Fruit fly (Drosophila melanogaster) whole organism, wandering third instar larva: ENCODE results near the gene CG33795.
A peak's percentile ranks its signal among the peaks of the same experiment; 100 is the strongest.

Experiments
- Abd-B ChIP-seq: fragments of >200 bp; optimal IDR thresholded peaks from 2 replicates; lab custom pipeline; 2017; ENCODE audit warnings: missing biosample characterization, missing genetic modification characterization
- CG32264 ChIP-seq: fragments of 200-800 bp; sonication (Bioruptor generic); optimal IDR thresholded peaks from 2 replicates; lab custom pipeline; 2016; ENCODE audit warnings: missing biosample characterization, missing genetic modification characterization
- CG9705 ChIP-seq: fragments of 200-800 bp; sonication (Bioruptor generic); optimal IDR thresholded peaks from 2 replicates; lab custom pipeline; 2018; ENCODE audit warnings: missing biosample characterization, mild to moderate bottlenecking, missing genetic modification characterization
- CrebA ChIP-seq: fragments of 200-800 bp; sonication (Bioruptor generic); optimal IDR thresholded peaks from 2 replicates; lab custom pipeline; 2016; ENCODE audit warnings: missing biosample characterization, mild to moderate bottlenecking, missing genetic modification characterization, borderline replicate concordance
- Dfd ChIP-seq: fragments of >200 bp; optimal IDR thresholded peaks from 2 replicates; lab custom pipeline; 2017; ENCODE audit warnings: missing biosample characterization, missing genetic modification characterization
- Dif ChIP-seq: fragments of 200-275, 200-300 bp; sonication (Bioruptor generic); optimal IDR thresholded peaks from 2 replicates; lab custom pipeline; 2018; ENCODE audit warnings: missing biosample characterization, missing genetic modification characterization; ENCODE audit not compliant: partially characterized antibody
- GATAd ChIP-seq: sonication (Bioruptor generic); optimal IDR thresholded peaks from 2 replicates; lab custom pipeline; 2016; ENCODE audit warnings: missing biosample characterization, missing genetic modification characterization
- HLH106 ChIP-seq: fragments of 200-800 bp; optimal IDR thresholded peaks from 3 replicates; lab custom pipeline; 2019; ENCODE audit warnings: missing biosample characterization, mild to moderate bottlenecking, missing genetic modification characterization, moderate library complexity
- Hnf4 ChIP-seq: fragments of 200-800 bp; sonication (Bioruptor generic); optimal IDR thresholded peaks from 2 replicates; lab custom pipeline; 2016; ENCODE audit warnings: missing biosample characterization, mild to moderate bottlenecking, missing genetic modification characterization
- Hr78 ChIP-seq: fragments of >200 bp; optimal IDR thresholded peaks from 2 replicates; lab custom pipeline; 2017; ENCODE audit warnings: missing biosample characterization, missing genetic modification characterization
- Hr83 ChIP-seq: fragments of 200-300 bp; sonication (Bioruptor generic); optimal IDR thresholded peaks from 2 replicates; lab custom pipeline; 2016; ENCODE audit warnings: missing biosample characterization, mild to moderate bottlenecking, missing genetic modification characterization, moderate library complexity; ENCODE audit not compliant: poor library complexity, severe bottlenecking
- Jra ChIP-seq: sonication (Bioruptor generic); optimal IDR thresholded peaks from 2 replicates; lab custom pipeline; 2016; ENCODE audit warnings: missing biosample characterization, missing genetic modification characterization
- Mio ChIP-seq: sonication (Bioruptor generic); optimal IDR thresholded peaks from 2 replicates; lab custom pipeline; 2016; ENCODE audit warnings: missing biosample characterization, missing genetic modification characterization
- Myc ChIP-seq: fragments of >200 bp; optimal IDR thresholded peaks from 2 replicates; lab custom pipeline; 2017
- N ChIP-seq: fragments of >200 bp; optimal IDR thresholded peaks from 2 replicates; lab custom pipeline; 2018; ENCODE audit warnings: missing biosample characterization, missing external identifiers, missing genetic modification characterization
- OdsH ChIP-seq: fragments of 200-800 bp; sonication (Bioruptor generic); optimal IDR thresholded peaks from 2 replicates; lab custom pipeline; 2016; ENCODE audit warnings: missing biosample characterization, mild to moderate bottlenecking, missing genetic modification characterization
- Rel ChIP-seq, 2 experiments: fragments of 200-800 bp; sonication (Bioruptor generic) in 1 of 2; optimal IDR thresholded peaks; 2 replicates in 1 of 2; 3 replicates in 1 of 2; lab custom pipeline; 2016 to 2019; ENCODE audit warnings: mild to moderate bottlenecking in 2 of 2, missing biosample characterization in 2 of 2, missing genetic modification characterization in 2 of 2, moderate library complexity in 1 of 2
- Sp1 ChIP-seq: fragments of 200-800 bp; sonication (Bioruptor generic); optimal IDR thresholded peaks from 3 replicates; lab custom pipeline; 2019; ENCODE audit warnings: missing biosample characterization, mild to moderate bottlenecking, missing genetic modification characterization, moderate library complexity
- Vsx2 ChIP-seq: fragments of 200-300, 225-300 bp; sonication (Bioruptor generic); optimal IDR thresholded peaks from 2 replicates; lab custom pipeline; 2018; ENCODE audit warnings: missing biosample characterization, missing genetic modification characterization; ENCODE audit not compliant: partially characterized antibody
- br ChIP-seq: fragments of 200-800 bp; sonication (Bioruptor generic); optimal IDR thresholded peaks from 2 replicates; lab custom pipeline; 2016; ENCODE audit warnings: missing biosample characterization, missing genetic modification characterization
- brk ChIP-seq: fragments of 200-800 bp; sonication (Bioruptor generic); optimal IDR thresholded peaks from 2 replicates; lab custom pipeline; 2016; ENCODE audit warnings: missing biosample characterization, mild to moderate bottlenecking, missing genetic modification characterization
- dl ChIP-seq, 2 experiments: fragments of 175-275, 200-275 bp in 1 of 2; fragments of 200-275 bp in 1 of 2; sonication (Bioruptor generic); optimal IDR thresholded peaks; lab custom pipeline; 2018; ENCODE audit warnings: mild to moderate bottlenecking in 2 of 2, missing biosample characterization in 2 of 2, missing genetic modification characterization in 2 of 2, moderate library complexity in 2 of 2; ENCODE audit not compliant: partially characterized antibody in 2 of 2, insufficient read depth in 1 of 2
- dmrt93B ChIP-seq: fragments of 200-800 bp; sonication (Bioruptor generic); optimal IDR thresholded peaks from 2 replicates; lab custom pipeline; 2018; ENCODE audit warnings: missing biosample characterization, mild to moderate bottlenecking, missing genetic modification characterization
- dsf ChIP-seq: sonication (Bioruptor generic); optimal IDR thresholded peaks from 2 replicates; lab custom pipeline; 2016; ENCODE audit warnings: missing biosample characterization, missing genetic modification characterization, borderline replicate concordance
- ey ChIP-seq: fragments of 200-800 bp; sonication (Bioruptor generic); optimal IDR thresholded peaks from 2 replicates; lab custom pipeline; 2016; ENCODE audit warnings: missing biosample characterization, missing genetic modification characterization
- foxo ChIP-seq, 2 experiments: fragments of 200-800 bp; sonication (Bioruptor generic); optimal IDR thresholded peaks; 2 replicates in 1 of 2; 3 replicates in 1 of 2; lab custom pipeline; 2016 to 2017; ENCODE audit warnings: missing biosample characterization in 2 of 2, missing genetic modification characterization in 2 of 2
- fru ChIP-seq: fragments of 200-800 bp; sonication (Bioruptor generic); optimal IDR thresholded peaks from 3 replicates; lab custom pipeline; 2016; ENCODE audit warnings: missing biosample characterization, mild to moderate bottlenecking, missing genetic modification characterization
- h ChIP-seq: fragments of 200-800 bp; sonication (Bioruptor generic); optimal IDR thresholded peaks from 3 replicates; lab custom pipeline; 2016; ENCODE audit warnings: missing biosample characterization, mild to moderate bottlenecking, missing genetic modification characterization
- jim ChIP-seq: fragments of 175-275, 200-325 bp; sonication (Bioruptor generic); optimal IDR thresholded peaks from 2 replicates; lab custom pipeline; 2016; ENCODE audit warnings: missing biosample characterization, mild to moderate bottlenecking, missing genetic modification characterization
- lola ChIP-seq: fragments of >200 bp; optimal IDR thresholded peaks from 2 replicates; lab custom pipeline; 2017; ENCODE audit warnings: missing biosample characterization, missing genetic modification characterization
- pan ChIP-seq: fragments of >200 bp; optimal IDR thresholded peaks from 2 replicates; lab custom pipeline; 2017
- psq ChIP-seq: fragments of 200-800 bp; sonication (Bioruptor generic); optimal IDR thresholded peaks from 3 replicates; lab custom pipeline; 2017; ENCODE audit warnings: missing biosample characterization, mild to moderate bottlenecking, missing genetic modification characterization, moderate library complexity
- rgr ChIP-seq: fragments of 200-800 bp; sonication (Bioruptor generic); optimal IDR thresholded peaks from 3 replicates; lab custom pipeline; 2016; ENCODE audit warnings: missing biosample characterization, mild to moderate bottlenecking, missing genetic modification characterization
- sage ChIP-seq: fragments of 200-800 bp; sonication (Bioruptor generic); optimal IDR thresholded peaks from 2 replicates; lab custom pipeline; 2016; ENCODE audit warnings: missing biosample characterization, mild to moderate bottlenecking, missing genetic modification characterization
- sv ChIP-seq: fragments of 200-800 bp; sonication (Bioruptor generic); optimal IDR thresholded peaks from 3 replicates; lab custom pipeline; 2016; ENCODE audit warnings: missing biosample characterization, missing genetic modification characterization
- tai ChIP-seq: sonication (Bioruptor generic); optimal IDR thresholded peaks from 2 replicates; lab custom pipeline; 2016; ENCODE audit warnings: missing biosample characterization, missing genetic modification characterization
- usp ChIP-seq: fragments of >200 bp; optimal IDR thresholded peaks from 2 replicates; lab custom pipeline; 2017; ENCODE audit warnings: missing biosample characterization, missing genetic modification characterization
- woc ChIP-seq: sonication (Bioruptor generic); optimal IDR thresholded peaks from 2 replicates; lab custom pipeline; 2016; ENCODE audit warnings: missing biosample characterization, mild to moderate bottlenecking, missing genetic modification characterization

Gene CG33795

DNA sequence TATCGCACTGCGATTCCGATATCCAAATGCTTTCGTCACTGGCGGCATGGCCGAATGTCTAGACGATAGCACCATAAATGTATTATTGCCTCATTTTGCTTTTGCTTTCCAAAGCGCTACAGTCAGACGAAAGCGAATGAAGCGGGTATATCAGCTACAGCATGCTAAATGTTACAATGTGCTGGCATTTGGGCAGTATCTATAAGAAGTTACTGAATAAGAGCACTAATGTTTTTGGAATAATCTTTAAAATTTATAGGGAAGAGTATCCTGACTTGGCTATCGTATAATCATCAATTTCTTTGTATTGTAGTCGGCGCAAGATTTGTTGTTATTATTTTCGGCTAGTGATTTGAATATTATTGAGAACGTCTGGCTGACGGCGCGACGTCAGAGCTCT, 32.1 kb upstream of the CG33795 start:
- TF ChIP-seq OdsH (GFP tag; lab: Kevin White, UChicago), result peak; percentile 83
- peak; percentile 48 for TF ChIP-seq Hr83
- TF ChIP-seq Jra, result peak; percentile 59
- peak; percentile 72 for TF ChIP-seq woc (GFP tag; lab: Kevin White, UChicago)
- TF ChIP-seq psq, result peak; percentile 72
- TF ChIP-seq HLH106 (tag; lab: Kevin White, UChicago), result peak; percentile 77
- TF ChIP-seq Dfd (GFP tag; lab: Kevin White, UChicago), result no peak
- no peak for TF ChIP-seq Abd-B
- peak; percentile 77 for TF ChIP-seq Sp1 (GFP tag; lab: Kevin White, UChicago)
- peak; percentile 49 for TF ChIP-seq tai (GFP tag; lab: Kevin White, UChicago)
- peak; percentile 90 for TF ChIP-seq br (GFP tag; lab: Kevin White, UChicago)
- TF ChIP-seq foxo (GFP tag; optimal IDR thresholded peaks at IDR 0.05; lab: Kevin White, UChicago), result peak; percentile 75 to 89
- no peak for TF ChIP-seq jim (GFP tag; lab: Kevin White, UChicago)
- peak; percentile 33 for TF ChIP-seq sage (GFP tag; lab: Kevin White, UChicago)
- no peak for TF ChIP-seq lola
- TF ChIP-seq N (GFP tag; lab: Kevin White, UChicago), result no peak
- TF ChIP-seq CG32264, result peak; percentile 46
- TF ChIP-seq Dif, result no peak
- TF ChIP-seq brk (GFP tag; lab: Kevin White, UChicago), result peak; percentile 11
- peak; percentile 59 for TF ChIP-seq Mio
- TF ChIP-seq CrebA (GFP tag; lab: Kevin White, UChicago), result peak; percentile 59
- peak; percentile 92 for TF ChIP-seq h (GFP tag; lab: Kevin White, UChicago)
- peak; percentile 90 for TF ChIP-seq ey (GFP tag; lab: Kevin White, UChicago)
- no peak for TF ChIP-seq usp (GFP tag; lab: Kevin White, UChicago)
- no peak for TF ChIP-seq Rel (GFP tag; optimal IDR thresholded peaks at IDR 0.05; lab: Kevin White, UChicago)
- no peak for TF ChIP-seq Rel (tag; optimal IDR thresholded peaks at IDR 0.05; lab: Kevin White, UChicago)
- TF ChIP-seq dsf (GFP tag; lab: Kevin White, UChicago), result no peak
- TF ChIP-seq dmrt93B (GFP tag; lab: Kevin White, UChicago), result peak; percentile 71
- no peak for TF ChIP-seq Hr78
- no peak for TF ChIP-seq GATAd (GFP tag; lab: Kevin White, UChicago)
- TF ChIP-seq fru (GFP tag; lab: Kevin White, UChicago), result peak; percentile 89
- peak; percentile 41 for TF ChIP-seq sv (GFP tag; lab: Kevin White, UChicago)
- TF ChIP-seq pan (lab: Kevin White, UChicago), result no peak
- TF ChIP-seq dl (GFP tag; optimal IDR thresholded peaks at IDR 0.05; lab: Kevin White, UChicago; ENCODE audit: insufficient read depth in 1 of 2, partially characterized antibody in 2 of 2), result no peak
- TF ChIP-seq Myc, result no peak
- peak; percentile 88 for TF ChIP-seq rgr (GFP tag; lab: Kevin White, UChicago)
- TF ChIP-seq Hnf4, result peak; percentile 77
- TF ChIP-seq CG9705 (GFP tag; lab: Kevin White, UChicago), result no peak
- no peak for TF ChIP-seq Vsx2

DNA sequence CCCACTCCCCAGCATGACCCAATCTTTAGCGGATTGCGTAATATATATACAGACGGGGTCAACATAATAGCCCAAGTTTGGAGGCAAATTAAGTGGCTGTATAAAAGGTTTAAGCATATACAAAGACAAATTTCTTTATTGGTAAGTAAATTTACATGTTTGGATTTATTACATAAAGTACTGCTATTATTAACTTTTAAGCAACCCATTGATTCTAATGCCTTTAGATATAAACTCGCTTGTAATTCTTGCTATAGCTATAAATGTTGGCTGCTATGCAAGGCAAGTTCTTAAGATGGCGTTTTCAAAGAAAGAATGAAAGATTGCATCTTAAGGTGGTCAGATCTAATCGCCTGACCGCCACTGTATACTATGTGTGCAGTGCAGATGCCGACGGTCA, 31.4 kb upstream of the CG33795 start:
- no peak for TF ChIP-seq Abd-B
- TF ChIP-seq CG32264, result no peak
- no peak for TF ChIP-seq CrebA (GFP tag; lab: Kevin White, UChicago)
- TF ChIP-seq GATAd (GFP tag; lab: Kevin White, UChicago), result no peak
- peak; percentile 37 for TF ChIP-seq dmrt93B (GFP tag; lab: Kevin White, UChicago)
- no peak for TF ChIP-seq lola
- TF ChIP-seq OdsH (GFP tag; lab: Kevin White, UChicago), result peak; percentile 62
- TF ChIP-seq Vsx2, result no peak
- peak; percentile 62 for TF ChIP-seq fru (GFP tag; lab: Kevin White, UChicago)
- TF ChIP-seq dl (GFP tag; optimal IDR thresholded peaks at IDR 0.05; lab: Kevin White, UChicago; ENCODE audit: insufficient read depth in 1 of 2, partially characterized antibody in 2 of 2), result no peak
- TF ChIP-seq Dif, result no peak
- TF ChIP-seq Jra, result no peak
- no peak for TF ChIP-seq Hr83
- TF ChIP-seq pan (lab: Kevin White, UChicago), result no peak
- TF ChIP-seq jim (GFP tag; lab: Kevin White, UChicago), result no peak
- no peak for TF ChIP-seq Hnf4
- no peak for TF ChIP-seq sv (GFP tag; lab: Kevin White, UChicago)
- TF ChIP-seq ey (GFP tag; lab: Kevin White, UChicago), result peak; percentile 63
- peak; percentile 47 for TF ChIP-seq Sp1 (GFP tag; lab: Kevin White, UChicago)
- TF ChIP-seq dsf (GFP tag; lab: Kevin White, UChicago), result no peak
- peak; percentile 48 for TF ChIP-seq HLH106 (tag; lab: Kevin White, UChicago)
- peak in 1 of 2 experiments; percentile 65 for TF ChIP-seq foxo (GFP tag; optimal IDR thresholded peaks at IDR 0.05; lab: Kevin White, UChicago)
- TF ChIP-seq psq, result peak; percentile 42
- no peak for TF ChIP-seq Rel (GFP tag; optimal IDR thresholded peaks at IDR 0.05; lab: Kevin White, UChicago)
- no peak for TF ChIP-seq Rel (tag; optimal IDR thresholded peaks at IDR 0.05; lab: Kevin White, UChicago)
- TF ChIP-seq Myc, result no peak
- TF ChIP-seq sage (GFP tag; lab: Kevin White, UChicago), result no peak
- no peak for TF ChIP-seq N (GFP tag; lab: Kevin White, UChicago)
- TF ChIP-seq h (GFP tag; lab: Kevin White, UChicago), result peak; percentile 69
- no peak for TF ChIP-seq brk (GFP tag; lab: Kevin White, UChicago)
- no peak for TF ChIP-seq Mio
- TF ChIP-seq usp (GFP tag; lab: Kevin White, UChicago), result no peak
- TF ChIP-seq CG9705 (GFP tag; lab: Kevin White, UChicago), result no peak
- TF ChIP-seq Dfd (GFP tag; lab: Kevin White, UChicago), result no peak
- peak; percentile 5 for TF ChIP-seq br (GFP tag; lab: Kevin White, UChicago)
- no peak for TF ChIP-seq Hr78
- peak; percentile 53 for TF ChIP-seq rgr (GFP tag; lab: Kevin White, UChicago)
- TF ChIP-seq woc (GFP tag; lab: Kevin White, UChicago), result peak; percentile 50
- TF ChIP-seq tai (GFP tag; lab: Kevin White, UChicago), result peak; percentile 52
